Worm (Caenorhabditis elegans) whole organism, midembryonic: ENCODE data around the gene nlp-68.

ENCODE experiments used
- T22C8.4 ChIP-seq: fragments of 200-800 bp; sonication (Bioruptor generic); IDR thresholded peaks from 2 replicates; pipeline ENCODE4 v1.3.6; 2022; ENCODE audit warnings: missing genetic modification characterization, missing compliant biosample characterization
- cog-1 ChIP-seq: sonication (generic microtip); optimal IDR thresholded peaks from 2 replicates; lab custom pipeline; 2016; ENCODE audit warnings: missing genetic modification characterization, missing compliant biosample characterization
- flt-1 ChIP-seq: fragments of 200-800 bp; sonication (Bioruptor generic); IDR thresholded peaks from 2 replicates; pipeline ENCODE4 v1.3.6; 2022; ENCODE audit warnings: missing genetic modification characterization, missing compliant biosample characterization
- med-1 ChIP-seq: sonication (generic microtip); optimal IDR thresholded peaks from 2 replicates; lab custom pipeline; 2017; ENCODE audit warnings: missing genetic modification characterization, mild to moderate bottlenecking, missing compliant biosample characterization, antibody characterized with exemption, missing genetic modification reagents; ENCODE audit not compliant: insufficient read depth
- ref-1 ChIP-seq: fragments of 200-800 bp; sonication (Bioruptor generic); conservative IDR thresholded peaks from 2 replicates; pipeline ENCODE4 v1.3.6; 2022; ENCODE audit warnings: missing genetic modification reagents, missing genetic modification characterization, missing compliant biosample characterization

DNA sequence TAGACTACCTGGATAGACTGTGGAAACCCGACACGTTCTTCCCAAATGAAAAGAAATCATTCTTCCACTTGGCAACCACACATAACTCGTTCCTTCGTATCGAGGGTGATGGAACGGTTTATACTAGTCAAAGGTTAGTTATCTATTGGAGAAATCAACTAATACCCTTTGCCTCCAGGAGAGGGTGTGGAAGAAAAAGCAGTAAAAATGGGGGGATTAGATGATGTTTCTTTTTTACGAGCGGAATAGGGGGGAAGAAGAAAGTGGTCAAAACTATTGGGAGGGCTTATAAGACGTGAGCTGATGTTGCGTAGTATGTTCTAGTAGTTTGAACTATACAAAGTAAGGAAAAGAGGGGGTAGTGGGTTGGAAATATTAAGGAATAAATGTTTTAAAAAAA lies 15.9 kb downstream of the nlp-68 start:
- TF ChIP-seq flt-1 (GFP tag; lab: Robert Waterston, UW), result no peak
- no peak for TF ChIP-seq T22C8.4 (GFP tag; lab: Robert Waterston, UW)
- TF ChIP-seq cog-1, result no peak
- TF ChIP-seq med-1 (GFP tag; lab: Kevin White, UChicago), result no peak
- TF ChIP-seq ref-1 (GFP tag; lab: Robert Waterston, UW), result no peak
